Worm (Caenorhabditis elegans) whole organism, L1 larva: ENCODE data around the gene crls-1.
A peak's percentile ranks its signal among the peaks of the same experiment; 100 is the strongest.

Experiments
- C34B4.2 ChIP-seq: sonication (generic microtip); optimal IDR thresholded peaks from 2 replicates; lab custom pipeline; 2017; ENCODE audit warnings: mild to moderate bottlenecking, missing genetic modification characterization, missing compliant biosample characterization
- F16B12.6 ChIP-seq: fragments of 150-350 bp; optimal IDR thresholded peaks from 2 replicates; lab custom pipeline; 2014; ENCODE audit warnings: missing biosample characterization, missing genetic modification characterization
- Y116A8C.19 ChIP-seq: sonication (generic microtip); optimal IDR thresholded peaks from 2 replicates; lab custom pipeline; 2016; ENCODE audit warnings: missing compliant biosample characterization, missing genetic modification characterization, borderline replicate concordance
- aha-1 ChIP-seq: fragments of 150-350 bp; optimal IDR thresholded peaks from 2 replicates; lab custom pipeline; 2014; ENCODE audit warnings: missing biosample characterization, missing genetic modification characterization
- alr-1 ChIP-seq: fragments of 200-800 bp; sonication (Bioruptor generic); optimal IDR thresholded peaks from 2 replicates; lab custom pipeline; 2018; ENCODE audit warnings: borderline replicate concordance, mild to moderate bottlenecking, missing genetic modification characterization, missing compliant biosample characterization
- ama-1 ChIP-seq: fragments of 150-350 bp; optimal IDR thresholded peaks from 2 replicates; lab custom pipeline; 2014
- blmp-1 ChIP-seq: fragments of 150-350 bp; optimal IDR thresholded peaks from 2 replicates; lab custom pipeline; 2014; ENCODE audit warnings: missing biosample characterization, missing genetic modification characterization
- ceh-8 ChIP-seq: fragments of 200-800 bp; sonication (Bioruptor generic); optimal IDR thresholded peaks from 2 replicates; lab custom pipeline; 2018; ENCODE audit warnings: mild to moderate bottlenecking, missing genetic modification characterization, moderate library complexity, missing compliant biosample characterization
- ceh-82 ChIP-seq, 3 experiments: fragments of 150-350 bp in 1 of 3; sonication (generic microtip) in 2 of 3; optimal IDR thresholded peaks; 2 replicates each; lab custom pipeline; 2014 to 2017; ENCODE audit warnings: missing biosample characterization in 3 of 3, missing genetic modification characterization in 3 of 3
- ceh-88 ChIP-seq: fragments of 200-800 bp; sonication (Bioruptor generic); IDR thresholded peaks from 2 replicates; pipeline ENCODE4 v1.3.6; 2022; ENCODE audit warnings: missing genetic modification characterization, missing compliant biosample characterization
- dpl-1 ChIP-seq, 3 experiments: fragments of 150-350 bp in 2 of 3; sonication (generic microtip) in 1 of 3; optimal IDR thresholded peaks; 2 replicates each; lab custom pipeline; 2014 to 2017; ENCODE audit warnings: missing biosample characterization in 3 of 3, missing genetic modification characterization in 3 of 3, missing genetic modification reagents in 3 of 3
- dsc-1 ChIP-seq: sonication (generic microtip); optimal IDR thresholded peaks from 2 replicates; lab custom pipeline; 2016; ENCODE audit warnings: mild to moderate bottlenecking, missing genetic modification characterization, missing compliant biosample characterization
- efl-1 ChIP-seq, 4 experiments: fragments of 150-350 bp; optimal IDR thresholded peaks in 3 of 4; peaks in 1 of 4; 1 replicate in 1 of 4; 2 replicates in 3 of 4; lab custom pipeline; 2014; ENCODE audit warnings: missing biosample characterization in 2 of 4, missing genetic modification characterization in 2 of 4, missing genetic modification reagents in 2 of 4
- efl-3 ChIP-seq: fragments of 200-800 bp; sonication (Bioruptor generic); optimal IDR thresholded peaks from 2 replicates; lab custom pipeline; 2018; ENCODE audit warnings: mild to moderate bottlenecking, missing genetic modification characterization, missing compliant biosample characterization
- egl-13 ChIP-seq: sonication (generic microtip); optimal IDR thresholded peaks from 2 replicates; lab custom pipeline; 2016; ENCODE audit warnings: missing genotype, missing genetic modification reagents, missing genetic modification characterization, missing compliant biosample characterization
- egl-27 ChIP-seq, 2 experiments: fragments of 150-350 bp in 1 of 2; sonication (generic microtip); optimal IDR thresholded peaks; 3 replicates each; lab custom pipeline; 2017 to 2018; ENCODE audit warnings: missing biosample characterization in 2 of 2, missing genetic modification characterization in 2 of 2, missing genetic modification reagents in 2 of 2
- elt-2 ChIP-seq: sonication (generic microtip); optimal IDR thresholded peaks from 2 replicates; lab custom pipeline; 2016; ENCODE audit warnings: missing genetic modification characterization, mild to moderate bottlenecking, inconsistent platforms, missing compliant biosample characterization, missing genetic modification reagents
- fkh-4 ChIP-seq: sonication (generic microtip); optimal IDR thresholded peaks from 2 replicates; lab custom pipeline; 2016; ENCODE audit warnings: missing compliant biosample characterization, missing genetic modification characterization, borderline replicate concordance
- grh-1 ChIP-seq: fragments of 200-800 bp; sonication (Bioruptor generic); IDR thresholded peaks from 2 replicates; pipeline ENCODE4 v1.3.6; 2022; ENCODE audit warnings: missing genetic modification reagents, missing genetic modification characterization, missing compliant biosample characterization
- hlh-17 ChIP-seq: fragments of 200-800 bp; sonication (Bioruptor generic); optimal IDR thresholded peaks from 2 replicates; lab custom pipeline; 2018; ENCODE audit warnings: missing genetic modification characterization, mild to moderate bottlenecking, missing compliant biosample characterization, moderate library complexity, borderline replicate concordance
- hpl-2 ChIP-seq: fragments of 150-350 bp; optimal IDR thresholded peaks from 2 replicates; lab custom pipeline; 2014; ENCODE audit warnings: missing biosample characterization, missing genetic modification reagents, missing genetic modification characterization
- isw-1 ChIP-seq: fragments of 200-800 bp; sonication (Bioruptor generic); IDR thresholded peaks from 2 replicates; pipeline ENCODE4 v1.3.6; 2022; ENCODE audit warnings: missing genetic modification characterization, missing compliant biosample characterization
- jun-1 ChIP-seq: fragments of 150-350 bp; optimal IDR thresholded peaks from 2 replicates; lab custom pipeline; 2014; ENCODE audit warnings: missing biosample characterization, missing genetic modification reagents, missing genetic modification characterization
- lin-13 ChIP-seq: fragments of 150-350 bp; optimal IDR thresholded peaks from 2 replicates; lab custom pipeline; 2014; ENCODE audit warnings: missing biosample characterization, missing genetic modification reagents, missing genetic modification characterization
- lin-15B ChIP-seq: fragments of 150-350 bp; sonication (generic microtip); optimal IDR thresholded peaks from 3 replicates; lab custom pipeline; 2014; ENCODE audit warnings: missing biosample characterization, missing genetic modification characterization
- lin-35 ChIP-seq, 2 experiments: fragments of 150-350 bp; optimal IDR thresholded peaks; 2 replicates each; lab custom pipeline; 2014; ENCODE audit warnings: missing biosample characterization in 2 of 2, missing genetic modification characterization in 2 of 2, missing genetic modification reagents in 2 of 2
- lin-39 ChIP-seq: fragments of 150-350 bp; optimal IDR thresholded peaks from 2 replicates; lab custom pipeline; 2014; ENCODE audit warnings: missing biosample characterization, missing genetic modification reagents, missing genetic modification characterization
- lir-3 ChIP-seq: sonication (generic microtip); optimal IDR thresholded peaks from 2 replicates; lab custom pipeline; 2016; ENCODE audit warnings: mild to moderate bottlenecking, missing genetic modification characterization, moderate library complexity, missing compliant biosample characterization; ENCODE audit not compliant: poor library complexity
- mdl-1 ChIP-seq, 2 experiments: fragments of 150-350 bp; optimal IDR thresholded peaks; 2 replicates each; lab custom pipeline; 2014 to 2017; ENCODE audit warnings: missing biosample characterization in 2 of 2, missing genetic modification characterization in 2 of 2, inconsistent platforms in 1 of 2
- nhr-11 ChIP-seq: fragments of 150-350 bp; optimal IDR thresholded peaks from 2 replicates; lab custom pipeline; 2014; ENCODE audit warnings: missing biosample characterization, missing genetic modification characterization
- nhr-20 ChIP-seq: sonication (generic microtip); optimal IDR thresholded peaks from 2 replicates; lab custom pipeline; 2016; ENCODE audit warnings: mild to moderate bottlenecking, missing genetic modification characterization, missing compliant biosample characterization
- nhr-237 ChIP-seq: fragments of 150-350 bp; optimal IDR thresholded peaks from 2 replicates; lab custom pipeline; 2014; ENCODE audit warnings: missing biosample characterization, missing genetic modification characterization
- nhr-28 ChIP-seq: fragments of 150-350 bp; optimal IDR thresholded peaks from 2 replicates; lab custom pipeline; 2014; ENCODE audit warnings: missing biosample characterization, missing genetic modification characterization
- nhr-47 ChIP-seq: sonication (generic microtip); optimal IDR thresholded peaks from 2 replicates; lab custom pipeline; 2016; ENCODE audit warnings: mild to moderate bottlenecking, missing genetic modification characterization, moderate library complexity, missing compliant biosample characterization
- nhr-71 ChIP-seq: sonication (generic microtip); optimal IDR thresholded peaks from 2 replicates; lab custom pipeline; 2016; ENCODE audit warnings: mild to moderate bottlenecking, missing genetic modification characterization, moderate library complexity, missing compliant biosample characterization
- nhr-76 ChIP-seq: sonication (generic microtip); optimal IDR thresholded peaks from 2 replicates; lab custom pipeline; 2017; ENCODE audit warnings: missing biosample characterization, missing genetic modification characterization
- nhr-77 ChIP-seq: fragments of 150-350 bp; optimal IDR thresholded peaks from 2 replicates; lab custom pipeline; 2014; ENCODE audit warnings: missing biosample characterization, missing genetic modification characterization
- nhr-85 ChIP-seq: sonication (generic microtip); peaks from one replicate; lab custom pipeline; 2016; ENCODE audit warnings: missing genetic modification characterization, inconsistent platforms, missing compliant biosample characterization
- nhr-90 ChIP-seq: sonication (generic microtip); optimal IDR thresholded peaks from 2 replicates; lab custom pipeline; 2016; ENCODE audit warnings: mild to moderate bottlenecking, missing genetic modification characterization, missing compliant biosample characterization; ENCODE audit not compliant: poor library complexity
- pag-3 ChIP-seq: sonication (generic microtip); optimal IDR thresholded peaks from 2 replicates; lab custom pipeline; 2017; ENCODE audit warnings: missing genetic modification characterization, mild to moderate bottlenecking, missing compliant biosample characterization, antibody characterized with exemption, borderline replicate concordance; ENCODE audit not compliant: insufficient read depth
- pax-3 ChIP-seq: fragments of 200-800 bp; sonication (Bioruptor generic); optimal IDR thresholded peaks from 2 replicates; lab custom pipeline; 2018; ENCODE audit warnings: mild to moderate bottlenecking, missing genetic modification characterization, moderate library complexity, missing compliant biosample characterization
- skn-1 ChIP-seq: fragments of 150-350 bp; optimal IDR thresholded peaks from 2 replicates; lab custom pipeline; 2014; ENCODE audit warnings: missing biosample characterization, missing genetic modification characterization
- snpc-4 ChIP-seq: fragments of 150-350 bp; optimal IDR thresholded peaks from 2 replicates; lab custom pipeline; 2014; ENCODE audit warnings: missing biosample characterization, missing genetic modification characterization
- snu-23 ChIP-seq: sonication (generic microtip); optimal IDR thresholded peaks from 2 replicates; lab custom pipeline; 2016; ENCODE audit warnings: missing genetic modification characterization, missing compliant biosample characterization
- sptf-1 ChIP-seq: fragments of 150-350 bp; optimal IDR thresholded peaks from 2 replicates; lab custom pipeline; 2014; ENCODE audit warnings: missing biosample characterization, missing genetic modification characterization
- sup-37 ChIP-seq: fragments of 200-800 bp; sonication (Bioruptor generic); optimal IDR thresholded peaks from 2 replicates; lab custom pipeline; 2018; ENCODE audit warnings: mild to moderate bottlenecking, missing genetic modification characterization, missing compliant biosample characterization
- tbx-2 ChIP-seq: sonication (generic microtip); optimal IDR thresholded peaks from 2 replicates; lab custom pipeline; 2016; ENCODE audit warnings: missing genetic modification characterization, missing compliant biosample characterization
- unc-30 ChIP-seq: sonication (generic microtip); optimal IDR thresholded peaks from 2 replicates; lab custom pipeline; 2017; ENCODE audit warnings: missing biosample characterization, missing genetic modification characterization
- unc-86 ChIP-seq: sonication (generic microtip); optimal IDR thresholded peaks from 2 replicates; lab custom pipeline; 2016; ENCODE audit warnings: missing genetic modification characterization, missing compliant biosample characterization
- unc-98 ChIP-seq: fragments of 200-800 bp; sonication (Bioruptor generic); IDR thresholded peaks from 2 replicates; pipeline ENCODE4 v1.3.6; 2022; ENCODE audit warnings: missing genetic modification characterization, missing compliant biosample characterization
- ztf-11 ChIP-seq, 2 experiments: sonication (generic microtip); optimal IDR thresholded peaks; 2 replicates each; lab custom pipeline; 2016 to 2017; ENCODE audit warnings: missing genetic modification characterization in 2 of 2, missing biosample characterization in 1 of 2, missing compliant biosample characterization in 1 of 2

Gene crls-1

DNA sequence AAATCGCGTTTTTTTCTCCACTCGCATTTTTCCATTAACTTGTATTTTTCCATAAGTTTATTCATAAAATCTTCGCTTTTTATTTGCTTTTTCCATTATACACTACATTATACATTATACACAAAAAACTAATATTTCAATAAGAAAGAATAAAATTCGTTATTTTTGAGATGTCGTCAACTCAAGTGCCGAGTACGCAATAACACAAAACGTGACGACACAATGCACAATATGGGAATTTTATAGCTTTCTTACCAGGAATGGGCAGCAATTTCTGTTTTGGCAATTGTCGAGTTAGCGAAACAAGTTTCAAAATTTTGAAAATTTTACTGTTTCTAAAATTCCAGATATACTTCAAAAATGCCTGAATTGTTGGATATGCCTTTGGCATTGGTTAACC is 42.5 kb upstream of the crls-1 start, which contains the start of gene fbxa-10 (continued):
- TF ChIP-seq ceh-82 (tag; optimal IDR thresholded peaks at IDR 0.05; lab: Kevin White, UChicago) (peak in 1 of 3 experiments; percentile 5), F16B12.6 (tag; lab: Kevin White, UChicago) (peak; percentile 87), nhr-28 (tag; lab: Kevin White, UChicago) (no peak), snu-23 (GFP tag; lab: Kevin White, UChicago) (no peak), ztf-11 (tag; optimal IDR thresholded peaks at IDR 0.05; lab: Kevin White, UChicago) (no peak), efl-3 (GFP tag; lab: Kevin White, UChicago) (no peak), fkh-4 (tag; lab: Kevin White, UChicago) (no peak), snpc-4 (no peak), nhr-76 (no peak), aha-1 (tag; lab: Kevin White, UChicago) (no peak), lin-13 (GFP tag; lab: Kevin White, UChicago) (no peak), C34B4.2 (tag; lab: Kevin White, UChicago) (no peak), unc-98 (GFP tag; lab: Robert Waterston, UW) (no peak), nhr-237 (tag; lab: Kevin White, UChicago) (no peak), isw-1 (GFP tag; lab: Robert Waterston, UW) (no peak), nhr-11 (tag; lab: Kevin White, UChicago) (no peak), hlh-17 (GFP tag; lab: Kevin White, UChicago) (no peak), egl-13 (tag; lab: Kevin White, UChicago) (no peak), Y116A8C.19 (tag; lab: Kevin White, UChicago) (no peak), alr-1 (tag; lab: Kevin White, UChicago) (no peak), lin-15B (tag; lab: Kevin White, UChicago) (no peak), pag-3 (tag; lab: Kevin White, UChicago) (no peak), ceh-88 (no peak), nhr-85 (tag; lab: Kevin White, UChicago) (no peak), nhr-71 (tag; lab: Kevin White, UChicago) (no peak), nhr-20 (no peak), tbx-2 (tag; lab: Kevin White, UChicago) (peak; percentile 19), nhr-47 (tag; lab: Kevin White, UChicago) (no peak), jun-1 (tag; lab: Kevin White, UChicago) (no peak), nhr-77 (tag; lab: Kevin White, UChicago) (no peak), ama-1 (lab: Kevin White, UChicago) (no peak), sup-37 (GFP tag; lab: Kevin White, UChicago) (no peak), elt-2 (tag; lab: Kevin White, UChicago) (no peak), lir-3 (tag; lab: Kevin White, UChicago) (no peak), skn-1 (no peak), grh-1 (GFP tag; lab: Robert Waterston, UW) (no peak), dpl-1 (GFP tag; optimal IDR thresholded peaks at IDR 0.05; lab: Kevin White, UChicago) (peak in 2 of 3 experiments; percentile 37 to 54), unc-86 (no peak), sptf-1 (tag; lab: Kevin White, UChicago) (no peak), ceh-8 (GFP tag; lab: Kevin White, UChicago) (no peak), dsc-1 (tag; lab: Kevin White, UChicago) (peak; percentile 25), mdl-1 (tag; optimal IDR thresholded peaks at IDR 0.05; lab: Kevin White, UChicago) (no peak), unc-30 (tag; lab: Kevin White, UChicago) (no peak), efl-1 (optimal IDR thresholded peaks at IDR 0.05; lab: Kevin White, UChicago) (peak; percentile 25 to 45), efl-1 (GFP tag; optimal IDR thresholded peaks at IDR 0.05 in 1 of 2; lab: Kevin White, UChicago) (peak; percentile 31 to 94), nhr-90 (tag; lab: Kevin White, UChicago) (no peak), lin-39 (no peak), blmp-1 (tag; lab: Kevin White, UChicago) (no peak), lin-35 (GFP tag; optimal IDR thresholded peaks at IDR 0.05; lab: Kevin White, UChicago) (peak; percentile 30 to 39), hpl-2 (GFP tag; lab: Kevin White, UChicago) (no peak), pax-3 (tag; lab: Kevin White, UChicago) (no peak), egl-27 (tag; optimal IDR thresholded peaks at IDR 0.05; lab: Kevin White, UChicago) (no peak)
